Worm (Caenorhabditis elegans): ENCODE results near the gene ZK285.2.

ZK285.2 gene

ce11 chrV:16068938-16069337, 22.3 kb downstream of the ZK285.2 start, which contains the start of gene cyp-35D1:
Gene cyp-35D1, plus strand, starts transcription at chrV:16069238.
- TF ChIP-seq pha-4 (tag; optimal IDR thresholded peaks at IDR 0.05) (no peak), ceh-39 (tag; optimal IDR thresholded peaks at IDR 0.05) (no peak), nhr-76 (tag; optimal IDR thresholded peaks at IDR 0.05) (no peak), nhr-28 (tag; optimal IDR thresholded peaks at IDR 0.05) (no peak), ztf-11 (tag; optimal IDR thresholded peaks at IDR 0.05) (no peak), snpc-4 (tag; optimal IDR thresholded peaks at IDR 0.05) (no peak), hlh-1 (tag; optimal IDR thresholded peaks at IDR 0.05) (no peak), cnd-1 (tag; optimal IDR thresholded peaks at IDR 0.05) (no peak), lsy-2 (tag; optimal IDR thresholded peaks at IDR 0.05) (no peak), elt-3 (tag; optimal IDR thresholded peaks at IDR 0.05) (no peak), zip-8 (tag; optimal IDR thresholded peaks at IDR 0.05) (no peak), nhr-2 (tag; optimal IDR thresholded peaks at IDR 0.05) (no peak)

- TF ChIP-seq mab-5 (tag; optimal IDR thresholded peaks at IDR 0.05) (no peak), lin-13 (tag; optimal IDR thresholded peaks at IDR 0.05) (no peak), nhr-237 (tag; optimal IDR thresholded peaks at IDR 0.05) (no peak), unc-39 (tag; optimal IDR thresholded peaks at IDR 0.05) (no peak), elt-1 (tag; optimal IDR thresholded peaks at IDR 0.05; ENCODE audit: borderline replicate concordance, insufficient read depth) (no peak), unc-120 (tag; optimal IDR thresholded peaks at IDR 0.05; ENCODE audit: poor library complexity, severe bottlenecking) (no peak), drap-1 (GFP tag; optimal IDR thresholded peaks at IDR 0.05) (no peak), cnd-1 (tag; optimal IDR thresholded peaks at IDR 0.05) (no peak), lin-32 (GFP tag; optimal IDR thresholded peaks at IDR 0.05) (no peak), nhr-2 (tag; optimal IDR thresholded peaks at IDR 0.05) (no peak), lsy-2 (tag; optimal IDR thresholded peaks at IDR 0.05) (no peak), tbx-8 (GFP tag; optimal IDR thresholded peaks at IDR 0.05) (no peak), sem-2 (GFP tag; optimal IDR thresholded peaks at IDR 0.05) (no peak), mls-2 (tag; optimal IDR thresholded peaks at IDR 0.05) (no peak), unc-62 (GFP tag; optimal IDR thresholded peaks at IDR 0.05) (no peak), nhr-12 (tag; optimal IDR thresholded peaks at IDR 0.05) (no peak), flh-1 (GFP tag; optimal IDR thresholded peaks at IDR 0.05) (no peak), snpc-4 (tag; optimal IDR thresholded peaks at IDR 0.05) (no peak)
These were observed 24.5 kb downstream of the ZK285.2 start, which contains the start of gene nhr-176 for ce11 chrV:16071167-16071566. Gene nhr-176, plus strand, starts transcription at chrV:16071325.

ce11 chrV:16073856-16074255, 27.2 kb downstream of the ZK285.2 start, which contains the start of gene srj-10:
Gene srj-10, minus strand, starts transcription at chrV:16073956.
- TF ChIP-seq ceh-39 (tag; optimal IDR thresholded peaks at IDR 0.05) = no peak

ce11 chrV:16075250-16075709, 28.6 kb downstream of the ZK285.2 start, which contains the start of the genes F14H3.12 and srj-29:
Gene F14H3.12, minus strand, starts transcription at chrV:16075323.
Gene srj-29, plus strand, starts transcription at chrV:16075659.
- TF ChIP-seq nhr-2 (tag; optimal IDR thresholded peaks at IDR 0.05) (no peak), bed-3 (GFP tag; optimal IDR thresholded peaks at IDR 0.05) (no peak), snpc-4 (tag; optimal IDR thresholded peaks at IDR 0.05) (no peak), ceh-39 (tag; optimal IDR thresholded peaks at IDR 0.05) (no peak), ces-1 (GFP tag; optimal IDR thresholded peaks at IDR 0.05) (no peak), unc-120 (tag; optimal IDR thresholded peaks at IDR 0.05; ENCODE audit: poor library complexity, severe bottlenecking) (no peak), blmp-1 (tag; optimal IDR thresholded peaks at IDR 0.05) (no peak), lin-32 (GFP tag; optimal IDR thresholded peaks at IDR 0.05) (no peak), pha-4 (tag; optimal IDR thresholded peaks at IDR 0.05) (no peak), mep-1 (tag; optimal IDR thresholded peaks at IDR 0.05) (no peak), flh-1 (GFP tag; optimal IDR thresholded peaks at IDR 0.05) (no peak), elt-1 (tag; optimal IDR thresholded peaks at IDR 0.05; ENCODE audit: borderline replicate concordance, insufficient read depth) (no peak), mls-2 (tag; optimal IDR thresholded peaks at IDR 0.05) (no peak), ceh-83 (GFP tag; optimal IDR thresholded peaks at IDR 0.05) (no peak), nhr-76 (tag; optimal IDR thresholded peaks at IDR 0.05) (no peak), ham-2 (GFP tag; optimal IDR thresholded peaks at IDR 0.05) (no peak), lin-13 (tag; optimal IDR thresholded peaks at IDR 0.05) (no peak), unc-39 (tag; optimal IDR thresholded peaks at IDR 0.05) (no peak)

- TF ChIP-seq zip-8 (tag; optimal IDR thresholded peaks at IDR 0.05) (no peak), ham-2 (GFP tag; optimal IDR thresholded peaks at IDR 0.05) (no peak), M03D4.4 (tag; optimal IDR thresholded peaks at IDR 0.05) (no peak), sptf-1 (tag; optimal IDR thresholded peaks at IDR 0.05) (no peak), unc-39 (tag; optimal IDR thresholded peaks at IDR 0.05) (no peak), mab-5 (tag; optimal IDR thresholded peaks at IDR 0.05) (no peak), tbx-8 (GFP tag; optimal IDR thresholded peaks at IDR 0.05) (no peak), hlh-1 (tag; optimal IDR thresholded peaks at IDR 0.05) (no peak), unc-62 (GFP tag; optimal IDR thresholded peaks at IDR 0.05) (no peak), ztf-11 (tag; optimal IDR thresholded peaks at IDR 0.05) (no peak), snpc-4 (tag; optimal IDR thresholded peaks at IDR 0.05) (no peak), mep-1 (tag; optimal IDR thresholded peaks at IDR 0.05) (no peak), lin-32 (GFP tag; optimal IDR thresholded peaks at IDR 0.05) (no peak)
These were observed 33.4 kb downstream of the ZK285.2 start for ce11 chrV:16080039-16080438.
